Fruit fly (Drosophila melanogaster) whole organism, prepupa: ENCODE measurements around the gene Atg1.

Experiments
- CG11294 ChIP-seq: fragments of 200-800 bp; sonication (Bioruptor generic); IDR thresholded peaks from 2 replicates; pipeline ENCODE4 v1.3.6; 2022; ENCODE audit warnings: missing biosample characterization, missing genetic modification characterization
- CG11902 ChIP-seq: fragments of 200-800 bp; sonication (Bioruptor generic); optimal IDR thresholded peaks from 3 replicates; lab custom pipeline; 2016; ENCODE audit warnings: missing biosample characterization, missing genetic modification characterization
- Sox102F ChIP-seq: fragments of 200-800 bp; sonication (Bioruptor generic); optimal IDR thresholded peaks from 2 replicates; lab custom pipeline; 2016; ENCODE audit warnings: missing biosample characterization, mild to moderate bottlenecking, missing genetic modification characterization
- Sox14 ChIP-seq: fragments of 200-800 bp; sonication (Bioruptor generic); optimal IDR thresholded peaks from 3 replicates; lab custom pipeline; 2016; ENCODE audit warnings: missing biosample characterization, missing genetic modification characterization

- TF ChIP-seq Sox102F (GFP tag; lab: Kevin White, UChicago) (no peak), Sox14 (GFP tag; lab: Kevin White, UChicago) (no peak), CG11902 (GFP tag; lab: Kevin White, UChicago) (no peak), CG11294 (no peak)
Measured at dm6 chr3L:12790783-12791678, 13.9 kb downstream of the Atg1 start.
